Worm (Caenorhabditis elegans): ENCODE data around the gene lgc-39.

lgc-39 gene

ce11 chrV:7187295-7187694 is 12.0 kb downstream of the lgc-39 start:
- TF ChIP-seq daf-16 (GFP tag; optimal IDR thresholded peaks at IDR 0.05) (peak in 1 of 2 experiments; percentile 4), daf-16 (tag; optimal IDR thresholded peaks at IDR 0.05) (peak; percentile 32), dmd-6 (GFP tag; IDR thresholded peaks at IDR 0.05) (peak; percentile 60), hif-1 (tag; optimal IDR thresholded peaks at IDR 0.05) (no peak)

- no peak for TF ChIP-seq ceh-28 (tag; optimal IDR thresholded peaks at IDR 0.05)
- TF ChIP-seq jun-1 (tag; optimal IDR thresholded peaks at IDR 0.05) = no peak
- no peak for TF ChIP-seq nhr-42 (GFP tag; IDR thresholded peaks at IDR 0.05)
- TF ChIP-seq R02D3.7 (tag; optimal IDR thresholded peaks at IDR 0.05) = no peak
- TF ChIP-seq zfp-3 (GFP tag; conservative IDR thresholded peaks at IDR 0.05) = no peak
- no peak for TF ChIP-seq nhr-41 (GFP tag; IDR thresholded peaks at IDR 0.05)
- TF ChIP-seq F10B5.3 (tag; optimal IDR thresholded peaks at IDR 0.05) = no peak
- no peak for TF ChIP-seq ceh-20 (GFP tag; IDR thresholded peaks at IDR 0.05)
- TF ChIP-seq unc-130 (GFP tag; optimal IDR thresholded peaks at IDR 0.05) = no peak
- TF ChIP-seq ceh-62 (tag; optimal IDR thresholded peaks at IDR 0.05) = no peak
- no peak for TF ChIP-seq lin-1 (GFP tag; IDR thresholded peaks at IDR 0.05)
- TF ChIP-seq ztf-7 (tag; optimal IDR thresholded peaks at IDR 0.05) = no peak
Observed at ce11 chrV:7193562-7193961, 18.3 kb downstream of the lgc-39 start, which contains the start of gene F09G2.8. F09G2.8 (minus strand) TSS chrV:7193662.

- peak; percentile 64 for TF ChIP-seq set-16 (GFP tag; IDR thresholded peaks at IDR 0.05)
- no peak for TF ChIP-seq mes-2 (tag; optimal IDR thresholded peaks at IDR 0.05; ENCODE audit: poor library complexity, severe bottlenecking)
Observed at ce11 chrV:7194818-7195217, 19.5 kb downstream of the lgc-39 start.

- TF ChIP-seq lim-7 (GFP tag; IDR thresholded peaks at IDR 0.05) (no peak), aha-1 (tag) (no peak), T26A8.4 (GFP tag; IDR thresholded peaks at IDR 0.05) (no peak), daf-8 (GFP tag; IDR thresholded peaks at IDR 0.05) (no peak), F44E2.7 (GFP tag; IDR thresholded peaks at IDR 0.05) (no peak), ztf-11 (tag; optimal IDR thresholded peaks at IDR 0.05) (no peak), nhr-11 (tag; optimal IDR thresholded peaks at IDR 0.05) (no peak), hif-1 (tag; optimal IDR thresholded peaks at IDR 0.05) (no peak), F26F4.8 (GFP tag; conservative IDR thresholded peaks at IDR 0.05) (no peak), zfp-3 (GFP tag; conservative IDR thresholded peaks at IDR 0.05) (no peak), lir-3 (tag; optimal IDR thresholded peaks at IDR 0.05) (no peak), dve-1 (tag; optimal IDR thresholded peaks at IDR 0.05; ENCODE audit: insufficient read depth) (no peak), nhr-48 (tag; optimal IDR thresholded peaks at IDR 0.05) (no peak), tag-97 (GFP tag; IDR thresholded peaks at IDR 0.05) (no peak), pqm-1 (tag; optimal IDR thresholded peaks at IDR 0.05) (no peak), cey-2 (tag; optimal IDR thresholded peaks at IDR 0.05; ENCODE audit: borderline replicate concordance, insufficient read depth) (no peak), lin-1 (GFP tag; IDR thresholded peaks at IDR 0.05) (no peak), dmd-8 (GFP tag; IDR thresholded peaks at IDR 0.05) (no peak)
Observed at ce11 chrV:7196037-7196436, 20.7 kb downstream of the lgc-39 start, which contains the start of gene attf-2. attf-2 (minus strand) TSS chrV:7196137.

DNA sequence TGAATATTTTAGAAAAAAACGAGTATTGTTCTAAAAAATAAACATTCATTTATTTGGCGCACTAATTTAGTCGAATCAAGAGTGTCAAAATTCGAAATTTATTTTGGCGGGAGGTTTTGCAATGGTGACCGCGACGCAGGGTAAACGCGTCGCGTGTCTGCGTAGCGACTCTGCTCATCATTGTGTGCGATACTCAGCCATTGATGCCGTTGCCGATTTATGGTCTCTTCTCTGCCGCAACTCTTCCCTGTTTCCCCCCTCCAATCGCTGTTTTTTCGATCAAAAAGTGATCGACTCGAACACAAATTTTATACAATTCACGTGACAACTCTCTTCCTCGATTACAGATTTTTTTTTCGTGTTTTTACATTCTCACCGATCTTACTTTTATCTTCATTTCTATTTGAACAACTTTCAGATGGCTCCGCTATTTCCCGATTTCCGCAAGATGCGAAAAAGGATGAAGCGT is 21.2 kb downstream of the lgc-39 start, which contains the start of gene F09G2.2:
Gene F09G2.2, plus strand, starts transcription at position 419 of the 469 bp plus-strand sequence.
- TF ChIP-seq mdt-29 (GFP tag; IDR thresholded peaks at IDR 0.05) (0 out of 2 replicates have a peak, but pooled peaks have one; percentile 30), ztf-11 (tag; optimal IDR thresholded peaks at IDR 0.05) (no peak), dpl-1 (GFP tag; optimal IDR thresholded peaks at IDR 0.05) (peak; percentile 94), ama-1 (optimal IDR thresholded peaks at IDR 0.05) (peak; percentile 61), nhr-48 (tag; optimal IDR thresholded peaks at IDR 0.05) (peak; percentile 79), zfp-2 (tag; optimal IDR thresholded peaks at IDR 0.05) (peak; percentile 98), pqm-1 (tag; optimal IDR thresholded peaks at IDR 0.05) (no peak), ZK546.5 (tag; optimal IDR thresholded peaks at IDR 0.05) (no peak), madf-9 (GFP tag; conservative IDR thresholded peaks at IDR 0.05) (peak; percentile 73), saeg-2 (GFP tag; IDR thresholded peaks at IDR 0.05) (no peak), nhr-10 (tag; optimal IDR thresholded peaks at IDR 0.05) (no peak), T26A8.4 (GFP tag; IDR thresholded peaks at IDR 0.05) (peak; percentile 91), ceh-82 (tag; optimal IDR thresholded peaks at IDR 0.05) (no peak), lin-15B (tag; optimal IDR thresholded peaks at IDR 0.05) (peak; percentile 28), nhr-25 (tag; optimal IDR thresholded peaks at IDR 0.05; ENCODE audit: borderline replicate concordance, insufficient read depth) (peak; percentile 88), nhr-11 (tag; optimal IDR thresholded peaks at IDR 0.05) (peak; percentile 92), F37D6.2 (tag; optimal IDR thresholded peaks at IDR 0.05) (peak; percentile 31)

Measured in whole organism, L4 larva.